Worm (Caenorhabditis elegans) whole organism, young adult: ENCODE results near the gene Y73B6BL.12.
A peak's percentile ranks its signal among the peaks of the same experiment; 100 is the strongest.

Source experiments
- B0019.2 ChIP-seq: fragments of 200-800 bp; sonication (Bioruptor generic); conservative IDR thresholded peaks from 2 replicates; pipeline ENCODE4 v1.3.6; 2022; ENCODE audit warnings: missing genetic modification reagents, missing genetic modification characterization, missing compliant biosample characterization
- C17E4.6 ChIP-seq: fragments of 200-800 bp; sonication (Bioruptor generic); IDR thresholded peaks from 2 replicates; pipeline ENCODE4 v1.3.6; 2022; ENCODE audit warnings: missing genetic modification reagents, missing genetic modification characterization, missing compliant biosample characterization
- F57C9.4 ChIP-seq: sonication (generic microtip); optimal IDR thresholded peaks from 2 replicates; lab custom pipeline; 2017; ENCODE audit warnings: mild to moderate bottlenecking, missing genetic modification characterization, missing compliant biosample characterization
- K11D2.4 ChIP-seq: fragments of 200-800 bp; sonication (Bioruptor generic); IDR thresholded peaks from 2 replicates; pipeline ENCODE4 v1.3.6; 2022; ENCODE audit warnings: missing genetic modification reagents, missing genetic modification characterization, missing compliant biosample characterization
- K12H6.12 ChIP-seq: fragments of 200-800 bp; sonication (Bioruptor generic); optimal IDR thresholded peaks from 2 replicates; lab custom pipeline; 2018; ENCODE audit warnings: mild to moderate bottlenecking, missing genetic modification characterization, missing compliant biosample characterization
- Y53F4B.3 ChIP-seq: fragments of 200-800 bp; sonication (Bioruptor generic); IDR thresholded peaks from 2 replicates; pipeline ENCODE4 v1.3.6; 2022; ENCODE audit warnings: missing genetic modification reagents, missing genetic modification characterization, missing compliant biosample characterization
- Y56A3A.18 ChIP-seq: fragments of 200-800 bp; sonication (Bioruptor generic); IDR thresholded peaks from 2 replicates; pipeline ENCODE4 v1.3.6; 2022; ENCODE audit warnings: missing genetic modification reagents, missing genetic modification characterization, missing compliant biosample characterization
- ZK185.1 ChIP-seq: sonication (generic microtip); optimal IDR thresholded peaks from 2 replicates; lab custom pipeline; 2016; ENCODE audit warnings: mild to moderate bottlenecking, missing genetic modification characterization, missing compliant biosample characterization; ENCODE audit not compliant: poor library complexity, severe bottlenecking
- attf-3 ChIP-seq: fragments of 200-800 bp; sonication (Bioruptor generic); conservative IDR thresholded peaks from 2 replicates; pipeline ENCODE4 v1.3.6; 2022; ENCODE audit warnings: missing genetic modification reagents, missing genetic modification characterization, missing compliant biosample characterization
- attf-5 ChIP-seq: fragments of 200-800 bp; sonication (Bioruptor generic); optimal IDR thresholded peaks from 2 replicates; lab custom pipeline; 2018; ENCODE audit warnings: mild to moderate bottlenecking, missing genetic modification characterization, missing compliant biosample characterization
- attf-6 ChIP-seq: fragments of 200-800 bp; sonication (Bioruptor generic); IDR thresholded peaks from 2 replicates; pipeline ENCODE4 v1.3.6; 2022; ENCODE audit warnings: missing genetic modification reagents, missing genetic modification characterization, missing compliant biosample characterization
- ceh-27 ChIP-seq: fragments of 200-800 bp; sonication (Bioruptor generic); optimal IDR thresholded peaks from 2 replicates; lab custom pipeline; 2018; ENCODE audit warnings: mild to moderate bottlenecking, missing genetic modification characterization, moderate library complexity, missing compliant biosample characterization
- ceh-40 ChIP-seq: fragments of 200-800 bp; sonication (Bioruptor generic); IDR thresholded peaks from 2 replicates; pipeline ENCODE4 v1.3.6; 2022; ENCODE audit warnings: missing genetic modification characterization, missing compliant biosample characterization
- die-1 ChIP-seq: sonication (generic microtip); optimal IDR thresholded peaks from 2 replicates; lab custom pipeline; 2016; ENCODE audit warnings: missing genotype, mild to moderate bottlenecking, missing genetic modification characterization, missing compliant biosample characterization
- dox-1 ChIP-seq: fragments of 200-800 bp; sonication (Bioruptor generic); IDR thresholded peaks from 2 replicates; pipeline ENCODE4 v1.3.6; 2022; ENCODE audit warnings: missing genetic modification reagents, missing genetic modification characterization, missing compliant biosample characterization
- dpl-1 ChIP-seq: fragments of 150-350 bp; optimal IDR thresholded peaks from 2 replicates; lab custom pipeline; 2014; ENCODE audit warnings: missing biosample characterization, missing genetic modification reagents, missing genetic modification characterization
- efl-1 ChIP-seq: fragments of 150-350 bp; optimal IDR thresholded peaks from 2 replicates; lab custom pipeline; 2014; ENCODE audit warnings: missing biosample characterization, missing genetic modification reagents, missing genetic modification characterization
- egrh-3 ChIP-seq: fragments of 200-800 bp; sonication (Bioruptor generic); IDR thresholded peaks from 2 replicates; pipeline ENCODE4 v1.3.6; 2022; ENCODE audit warnings: missing genetic modification reagents, missing genetic modification characterization, missing compliant biosample characterization
- gei-17 ChIP-seq: fragments of 200-800 bp; sonication (Bioruptor generic); optimal IDR thresholded peaks from 2 replicates; lab custom pipeline; 2018; ENCODE audit warnings: mild to moderate bottlenecking, missing genetic modification characterization, missing compliant biosample characterization
- hlh-26 ChIP-seq: fragments of 200-800 bp; sonication (Bioruptor generic); conservative IDR thresholded peaks from 2 replicates; pipeline ENCODE4 v1.3.6; 2022; ENCODE audit warnings: missing genetic modification reagents, missing genetic modification characterization, missing compliant biosample characterization
- hmg-1.2 ChIP-seq: fragments of 200-800 bp; sonication (Bioruptor generic); IDR thresholded peaks from 2 replicates; pipeline ENCODE4 v1.3.6; 2022; ENCODE audit warnings: missing genetic modification reagents, missing genetic modification characterization, missing compliant biosample characterization
- hsf-1 ChIP-seq: fragments of 200-800 bp; sonication (Bioruptor generic); IDR thresholded peaks from 2 replicates; pipeline ENCODE4 v1.3.6; 2022; ENCODE audit warnings: missing genetic modification reagents, missing genetic modification characterization, missing compliant biosample characterization
- let-607 ChIP-seq, 2 experiments: fragments of 200-800 bp in 1 of 2; sonication (Bioruptor generic) in 1 of 2; sonication (generic microtip) in 1 of 2; optimal IDR thresholded peaks; 2 replicates each; lab custom pipeline; 2016 to 2018; ENCODE audit warnings: mild to moderate bottlenecking in 2 of 2, missing compliant biosample characterization in 2 of 2, missing genetic modification characterization in 2 of 2, moderate library complexity in 2 of 2, missing genotype in 1 of 2
- lin-35 ChIP-seq, 3 experiments: fragments of 150-350 bp in 2 of 3; sonication (generic microtip) in 1 of 3; optimal IDR thresholded peaks; 2 replicates each; lab custom pipeline; 2014 to 2018; ENCODE audit warnings: missing biosample characterization in 3 of 3, missing genetic modification characterization in 3 of 3, missing genetic modification reagents in 3 of 3
- lin-40 ChIP-seq: sonication (generic microtip); optimal IDR thresholded peaks from 2 replicates; lab custom pipeline; 2016; ENCODE audit warnings: missing genetic modification characterization, mild to moderate bottlenecking, missing compliant biosample characterization, missing genotype, missing genetic modification reagents
- lin-54 ChIP-seq: fragments of 200-800 bp; sonication (Bioruptor generic); optimal IDR thresholded peaks from 2 replicates; lab custom pipeline; 2018; ENCODE audit warnings: mild to moderate bottlenecking, missing genetic modification characterization, missing compliant biosample characterization
- lsy-27 ChIP-seq: sonication (generic microtip); optimal IDR thresholded peaks from 2 replicates; lab custom pipeline; 2017; ENCODE audit warnings: missing genetic modification characterization, mild to moderate bottlenecking, missing compliant biosample characterization, antibody characterized with exemption, missing genotype, borderline replicate concordance; ENCODE audit not compliant: insufficient read depth
- madf-10 ChIP-seq: sonication (generic microtip); optimal IDR thresholded peaks from 2 replicates; lab custom pipeline; 2016; ENCODE audit warnings: mild to moderate bottlenecking, missing genetic modification characterization, missing compliant biosample characterization
- mcd-1 ChIP-seq: fragments of 200-800 bp; sonication (Bioruptor generic); IDR thresholded peaks from 2 replicates; pipeline ENCODE4 v1.3.6; 2022; ENCODE audit warnings: missing genetic modification reagents, missing genetic modification characterization, missing compliant biosample characterization
- nfya-2 ChIP-seq: fragments of 200-800 bp; sonication (Bioruptor generic); IDR thresholded peaks from 2 replicates; pipeline ENCODE4 v1.3.6; 2022; ENCODE audit warnings: missing genetic modification reagents, missing genetic modification characterization, missing compliant biosample characterization
- nhr-80 ChIP-seq: sonication (generic microtip); optimal IDR thresholded peaks from 2 replicates; lab custom pipeline; 2016; ENCODE audit warnings: missing genetic modification characterization, missing compliant biosample characterization
- pbrm-1 ChIP-seq: fragments of 200-800 bp; sonication (Bioruptor generic); IDR thresholded peaks from 2 replicates; pipeline ENCODE4 v1.3.6; 2022; ENCODE audit warnings: missing genetic modification reagents, missing genetic modification characterization, missing compliant biosample characterization
- repo-1 ChIP-seq: sonication (generic microtip); optimal IDR thresholded peaks from 2 replicates; lab custom pipeline; 2017; ENCODE audit warnings: mild to moderate bottlenecking, missing genetic modification characterization, missing compliant biosample characterization
- snpc-1.1 ChIP-seq: sonication (generic microtip); optimal IDR thresholded peaks from 2 replicates; lab custom pipeline; 2017; ENCODE audit warnings: missing genetic modification characterization, mild to moderate bottlenecking, missing compliant biosample characterization, antibody characterized with exemption, moderate library complexity, missing genotype, missing genetic modification reagents; ENCODE audit not compliant: insufficient read depth
- snpc-3.4 ChIP-seq: sonication (generic microtip); optimal IDR thresholded peaks from 2 replicates; lab custom pipeline; 2017; ENCODE audit warnings: missing genetic modification characterization, mild to moderate bottlenecking, missing compliant biosample characterization, antibody characterized with exemption, moderate library complexity, missing genotype, missing genetic modification reagents
- sptf-2 ChIP-seq: fragments of 200-800 bp; sonication (Bioruptor generic); optimal IDR thresholded peaks from 2 replicates; lab custom pipeline; 2018; ENCODE audit warnings: mild to moderate bottlenecking, missing genetic modification characterization, missing compliant biosample characterization
- unc-62 ChIP-seq: fragments of 150-350 bp; optimal IDR thresholded peaks from 2 replicates; lab custom pipeline; 2014; ENCODE audit warnings: missing biosample characterization, missing genetic modification reagents, missing genetic modification characterization
- xnd-1 ChIP-seq: sonication (generic microtip); optimal IDR thresholded peaks from 2 replicates; lab custom pipeline; 2016; ENCODE audit warnings: missing genotype, missing genetic modification reagents, missing genetic modification characterization, missing compliant biosample characterization
- zim-3 ChIP-seq: sonication (generic microtip); optimal IDR thresholded peaks from 2 replicates; lab custom pipeline; 2017; ENCODE audit warnings: mild to moderate bottlenecking, missing genetic modification characterization, moderate library complexity, missing compliant biosample characterization
- ztf-26 ChIP-seq: sonication (generic microtip); optimal IDR thresholded peaks from 2 replicates; lab custom pipeline; 2017; ENCODE audit warnings: missing genetic modification characterization, missing compliant biosample characterization

Y73B6BL.12 gene

ce11 chrIV:6329339-6329738 is 12.1 kb upstream of the Y73B6BL.12 start, which contains the start of gene seu-1:
Gene seu-1, plus strand, starts transcription at chrIV:6329639.
- TF ChIP-seq Y56A3A.18 (no peak), attf-3 (GFP tag; lab: Robert Waterston, UW) (no peak), let-607 (tag; optimal IDR thresholded peaks at IDR 0.05; lab: Kevin White, UChicago) (no peak), zim-3 (tag; lab: Kevin White, UChicago) (no peak), hmg-1.2 (GFP tag; lab: Robert Waterston, UW) (no peak), dpl-1 (GFP tag; lab: Kevin White, UChicago) (no peak)

- no peak for TF ChIP-seq lin-40 (tag; lab: Kevin White, UChicago)
- TF ChIP-seq hlh-26 (GFP tag; lab: Robert Waterston, UW), result no peak
- no peak for TF ChIP-seq K11D2.4 (GFP tag; lab: Robert Waterston, UW)
- no peak for TF ChIP-seq lin-54 (GFP tag; lab: Kevin White, UChicago)
- TF ChIP-seq ztf-26 (tag; lab: Kevin White, UChicago), result no peak
- no peak for TF ChIP-seq xnd-1 (tag; lab: Kevin White, UChicago)
- no peak for TF ChIP-seq egrh-3
- no peak for TF ChIP-seq sptf-2 (GFP tag; lab: Kevin White, UChicago)
- no peak for TF ChIP-seq K12H6.12
- TF ChIP-seq lsy-27 (tag; lab: Kevin White, UChicago), result no peak
- no peak for TF ChIP-seq die-1 (tag; lab: Kevin White, UChicago)
- TF ChIP-seq attf-3 (GFP tag; lab: Robert Waterston, UW), result no peak
- TF ChIP-seq ceh-40 (GFP tag; lab: Robert Waterston, UW), result no peak
- TF ChIP-seq gei-17 (GFP tag; lab: Kevin White, UChicago), result no peak
- TF ChIP-seq dox-1 (GFP tag; lab: Robert Waterston, UW), result no peak
- no peak for TF ChIP-seq pbrm-1 (GFP tag; lab: Robert Waterston, UW)
- no peak for TF ChIP-seq mcd-1
- TF ChIP-seq let-607 (tag; optimal IDR thresholded peaks at IDR 0.05; lab: Kevin White, UChicago), result no peak
These were observed 10.9 kb upstream of the Y73B6BL.12 start for ce11 chrIV:6328198-6328597.

ce11 chrIV:6327363-6328015 is 10.2 kb upstream of the Y73B6BL.12 start:
- TF ChIP-seq attf-5 (peak; percentile 4), lin-35 (GFP tag; optimal IDR thresholded peaks at IDR 0.05; lab: Kevin White, UChicago) (peak in 1 of 3 experiments; percentile 12), ceh-27 (GFP tag; lab: Kevin White, UChicago) (no peak), attf-6 (GFP tag; lab: Robert Waterston, UW) (no peak), nfya-2 (no peak), repo-1 (tag; lab: Kevin White, UChicago) (no peak), nhr-80 (tag; lab: Kevin White, UChicago) (peak; percentile 63), sptf-2 (GFP tag; lab: Kevin White, UChicago) (no peak), madf-10 (tag; lab: Kevin White, UChicago) (no peak), unc-62 (GFP tag; lab: Kevin White, UChicago) (no peak), hmg-1.2 (GFP tag; lab: Robert Waterston, UW) (peak; percentile 27; the same call in 1 of the 2 replicates), Y53F4B.3 (no peak), mcd-1 (0 out of 2 replicates have a peak, but pooled peaks have one; percentile 42), B0019.2 (no peak)

- TF ChIP-seq F57C9.4 (tag; lab: Kevin White, UChicago) (no peak), efl-1 (GFP tag; lab: Kevin White, UChicago) (no peak), snpc-1.1 (peak; percentile 4), ZK185.1 (tag; lab: Kevin White, UChicago) (no peak), hsf-1 (peak; percentile 48), C17E4.6 (no peak), snpc-3.4 (tag; lab: Kevin White, UChicago) (peak; percentile 11)
- TF ChIP-seq, all 124 proteins: peak for 3
These were observed 9.2 kb upstream of the Y73B6BL.12 start, which contains the start of gene lsm-8 for ce11 chrIV:6326448-6326847. Gene lsm-8, plus strand, starts transcription at chrIV:6326526.
